Worm (Caenorhabditis elegans) whole organism, mixed stage, embryonic: Measurements from ENCODE around the gene F54H5.5.

Experiments
- M03D4.4 ChIP-seq: sonication (generic microtip); optimal IDR thresholded peaks from 2 replicates; lab custom pipeline; 2017; ENCODE audit warnings: mild to moderate bottlenecking, missing genetic modification characterization, missing compliant biosample characterization
- bed-3 ChIP-seq: fragments of 200-800 bp; sonication (Bioruptor generic); optimal IDR thresholded peaks from 3 replicates; lab custom pipeline; 2018; ENCODE audit warnings: mild to moderate bottlenecking, missing genetic modification characterization, moderate library complexity, missing compliant biosample characterization
- ceh-39 ChIP-seq: fragments of 150-350 bp; optimal IDR thresholded peaks from 2 replicates; lab custom pipeline; 2014; ENCODE audit warnings: missing biosample characterization, missing genetic modification characterization
- ceh-43 ChIP-seq: fragments of 200-800 bp; sonication (Bioruptor generic); optimal IDR thresholded peaks from 2 replicates; lab custom pipeline; 2018; ENCODE audit warnings: mild to moderate bottlenecking, missing genetic modification characterization, moderate library complexity, missing compliant biosample characterization
- ceh-83 ChIP-seq: fragments of 200-800 bp; sonication (Bioruptor generic); optimal IDR thresholded peaks from 2 replicates; lab custom pipeline; 2018; ENCODE audit warnings: mild to moderate bottlenecking, missing genetic modification characterization, missing compliant biosample characterization
- ces-1 ChIP-seq: fragments of 150-350 bp; optimal IDR thresholded peaks from 2 replicates; lab custom pipeline; 2014; ENCODE audit warnings: missing biosample characterization, missing genetic modification reagents, missing genetic modification characterization
- cnd-1 ChIP-seq: fragments of 200-800 bp; sonication (Bioruptor generic); optimal IDR thresholded peaks from 2 replicates; lab custom pipeline; 2018; ENCODE audit warnings: mild to moderate bottlenecking, missing genetic modification characterization, missing compliant biosample characterization
- elt-1 ChIP-seq: sonication (generic microtip); optimal IDR thresholded peaks from 2 replicates; lab custom pipeline; 2017; ENCODE audit warnings: missing genetic modification characterization, mild to moderate bottlenecking, missing compliant biosample characterization, antibody characterized with exemption, moderate library complexity, borderline replicate concordance; ENCODE audit not compliant: insufficient read depth
- elt-3 ChIP-seq: fragments of 150-350 bp; optimal IDR thresholded peaks from 2 replicates; lab custom pipeline; 2014; ENCODE audit warnings: missing biosample characterization, missing genetic modification characterization
- flh-1 ChIP-seq: fragments of 200-800 bp; sonication (Bioruptor generic); optimal IDR thresholded peaks from 2 replicates; lab custom pipeline; 2018; ENCODE audit warnings: mild to moderate bottlenecking, missing genetic modification characterization, moderate library complexity, missing compliant biosample characterization
- ham-2 ChIP-seq: fragments of 200-800 bp; sonication (Bioruptor generic); optimal IDR thresholded peaks from 2 replicates; lab custom pipeline; 2018; ENCODE audit warnings: mild to moderate bottlenecking, missing genetic modification characterization, missing compliant biosample characterization
- hlh-1 ChIP-seq: fragments of 150-350 bp; optimal IDR thresholded peaks from 2 replicates; lab custom pipeline; 2014; ENCODE audit warnings: missing biosample characterization, missing genetic modification reagents, missing genetic modification characterization
- lin-13 ChIP-seq: fragments of 150-350 bp; optimal IDR thresholded peaks from 2 replicates; lab custom pipeline; 2014; ENCODE audit warnings: missing biosample characterization, missing genetic modification characterization
- lin-32 ChIP-seq: fragments of 200-800 bp; sonication (Bioruptor generic); optimal IDR thresholded peaks from 2 replicates; lab custom pipeline; 2018; ENCODE audit warnings: mild to moderate bottlenecking, missing genetic modification characterization, missing compliant biosample characterization
- lsy-2 ChIP-seq: fragments of 150-350 bp; optimal IDR thresholded peaks from 2 replicates; lab custom pipeline; 2014; ENCODE audit warnings: missing biosample characterization, missing genetic modification characterization
- mab-5 ChIP-seq: fragments of 150-350 bp; optimal IDR thresholded peaks from 2 replicates; lab custom pipeline; 2014; ENCODE audit warnings: missing biosample characterization, missing genetic modification characterization
- mep-1 ChIP-seq: fragments of 150-350 bp; optimal IDR thresholded peaks from 2 replicates; lab custom pipeline; 2017; ENCODE audit warnings: missing biosample characterization, missing genetic modification reagents, missing genetic modification characterization, inconsistent platforms
- mls-2 ChIP-seq: sonication (generic microtip); optimal IDR thresholded peaks from 2 replicates; lab custom pipeline; 2016; ENCODE audit warnings: mild to moderate bottlenecking, missing genetic modification characterization, moderate library complexity, missing compliant biosample characterization
- nhr-12 ChIP-seq: fragments of 150-350 bp; optimal IDR thresholded peaks from 2 replicates; lab custom pipeline; 2014; ENCODE audit warnings: missing biosample characterization, missing genetic modification characterization
- nhr-2 ChIP-seq: fragments of 150-350 bp; optimal IDR thresholded peaks from 2 replicates; lab custom pipeline; 2014; ENCODE audit warnings: missing biosample characterization, missing genetic modification characterization
- nhr-237 ChIP-seq: fragments of 150-350 bp; optimal IDR thresholded peaks from 2 replicates; lab custom pipeline; 2014; ENCODE audit warnings: missing biosample characterization, missing genetic modification characterization
- nhr-28 ChIP-seq: fragments of 150-350 bp; optimal IDR thresholded peaks from 2 replicates; lab custom pipeline; 2014; ENCODE audit warnings: missing biosample characterization, missing genetic modification characterization
- pha-4 ChIP-seq: fragments of 150-350 bp; optimal IDR thresholded peaks from 2 replicates; lab custom pipeline; 2018; ENCODE audit warnings: missing biosample characterization, missing genetic modification reagents, missing genetic modification characterization
- sem-2 ChIP-seq: fragments of 200-800 bp; sonication (Bioruptor generic); optimal IDR thresholded peaks from 2 replicates; lab custom pipeline; 2018; ENCODE audit warnings: mild to moderate bottlenecking, missing genetic modification characterization, missing compliant biosample characterization
- snpc-4 ChIP-seq: fragments of 150-350 bp; optimal IDR thresholded peaks from 2 replicates; lab custom pipeline; 2014; ENCODE audit warnings: missing biosample characterization, missing genetic modification characterization
- sptf-1 ChIP-seq: sonication (generic microtip); optimal IDR thresholded peaks from 2 replicates; lab custom pipeline; 2017; ENCODE audit warnings: mild to moderate bottlenecking, missing genetic modification characterization, moderate library complexity, missing compliant biosample characterization
- unc-120 ChIP-seq: sonication (generic microtip); optimal IDR thresholded peaks from 2 replicates; lab custom pipeline; 2017; ENCODE audit warnings: missing genetic modification characterization, missing compliant biosample characterization; ENCODE audit not compliant: poor library complexity, severe bottlenecking
- unc-39 ChIP-seq: fragments of 150-350 bp; optimal IDR thresholded peaks from 2 replicates; lab custom pipeline; 2014; ENCODE audit warnings: missing biosample characterization, missing genetic modification characterization
- unc-62 ChIP-seq: fragments of 150-350 bp; optimal IDR thresholded peaks from 2 replicates; lab custom pipeline; 2014; ENCODE audit warnings: missing biosample characterization, missing genetic modification reagents, missing genetic modification characterization
- zip-8 ChIP-seq: fragments of 150-350 bp; optimal IDR thresholded peaks from 2 replicates; lab custom pipeline; 2014; ENCODE audit warnings: missing biosample characterization, missing genetic modification characterization
- ztf-11 ChIP-seq: fragments of 150-350 bp; optimal IDR thresholded peaks from 2 replicates; lab custom pipeline; 2014; ENCODE audit warnings: missing biosample characterization, missing genetic modification characterization

Gene F54H5.5

ce11 chrII:6612544-6612943 is 14.5 kb downstream of the F54H5.5 start:
- TF ChIP-seq nhr-12 (no peak), ceh-83 (GFP tag; lab: Kevin White, UChicago) (no peak), lin-32 (GFP tag; lab: Kevin White, UChicago) (no peak), ceh-43 (GFP tag; lab: Kevin White, UChicago) (no peak), mls-2 (tag; lab: Kevin White, UChicago) (no peak), bed-3 (no peak), elt-3 (tag; lab: Kevin White, UChicago) (no peak), lin-13 (tag; lab: Kevin White, UChicago) (no peak), hlh-1 (tag; lab: Kevin White, UChicago) (no peak), ztf-11 (tag; lab: Kevin White, UChicago) (no peak), mab-5 (tag; lab: Kevin White, UChicago) (no peak), pha-4 (tag; lab: Kevin White, UChicago) (no peak), unc-39 (no peak), ham-2 (no peak), ceh-39 (tag; lab: Kevin White, UChicago) (no peak)

- TF ChIP-seq elt-1 (tag; lab: Kevin White, UChicago) (peak; percentile 4), lin-13 (tag; lab: Kevin White, UChicago) (no peak), sptf-1 (tag; lab: Kevin White, UChicago) (no peak), ces-1 (no peak)
Observed at ce11 chrII:6610262-6610661, 16.8 kb downstream of the F54H5.5 start.

ce11 chrII:6609315-6609842 is 17.7 kb downstream of the F54H5.5 start, which contains the start of gene epg-5:
TSS of gene epg-5 (minus strand) at chrII:6609365.
- TF ChIP-seq unc-120 (tag; lab: Kevin White, UChicago) (peak; percentile 67), M03D4.4 (tag; lab: Kevin White, UChicago) (no peak)
- TF ChIP-seq, all 35 proteins: peak for 1

- TF ChIP-seq unc-39: no peak
Observed at ce11 chrII:6608626-6609025, 18.5 kb downstream of the F54H5.5 start.

- TF ChIP-seq cnd-1 (tag; lab: Kevin White, UChicago) (peak; percentile 29), ztf-11 (tag; lab: Kevin White, UChicago) (no peak), lin-13 (tag; lab: Kevin White, UChicago) (peak; percentile 6), elt-3 (tag; lab: Kevin White, UChicago) (no peak), ceh-39 (tag; lab: Kevin White, UChicago) (peak; percentile 19), ham-2 (peak; percentile 79), pha-4 (tag; lab: Kevin White, UChicago) (peak; percentile 42)
Observed at ce11 chrII:6600973-6601372, 26.1 kb downstream of the F54H5.5 start, which contains the start of gene vps-33.2. TSS of gene vps-33.2 (plus strand) at chrII:6601216.

- TF ChIP-seq unc-39 (no peak), zip-8 (tag; lab: Kevin White, UChicago) (no peak), cnd-1 (tag; lab: Kevin White, UChicago) (no peak), ceh-39 (tag; lab: Kevin White, UChicago) (no peak), nhr-28 (tag; lab: Kevin White, UChicago) (no peak), sem-2 (GFP tag; lab: Kevin White, UChicago) (no peak), lsy-2 (tag; lab: Kevin White, UChicago) (no peak), mls-2 (tag; lab: Kevin White, UChicago) (no peak), mep-1 (tag; lab: Kevin White, UChicago) (no peak), nhr-2 (tag; lab: Kevin White, UChicago) (no peak), flh-1 (GFP tag; lab: Kevin White, UChicago) (no peak), nhr-237 (tag; lab: Kevin White, UChicago) (no peak), lin-13 (tag; lab: Kevin White, UChicago) (no peak), snpc-4 (tag; lab: Kevin White, UChicago) (no peak), unc-62 (no peak), elt-3 (tag; lab: Kevin White, UChicago) (no peak), nhr-12 (no peak), ztf-11 (tag; lab: Kevin White, UChicago) (no peak)
Observed at ce11 chrII:6598050-6598449, 29.0 kb downstream of the F54H5.5 start, which contains the start of gene dnj-8. TSS of gene dnj-8 (minus strand) at chrII:6598080.
